Worm (Caenorhabditis elegans) whole organism, midembryonic: Measurements from ENCODE around the gene clec-214.

ENCODE experiments used
- T22C8.4 ChIP-seq: fragments of 200-800 bp; sonication (Bioruptor generic); IDR thresholded peaks from 2 replicates; pipeline ENCODE4 v1.3.6; 2022; ENCODE audit warnings: missing genetic modification characterization, missing compliant biosample characterization
- cog-1 ChIP-seq: sonication (generic microtip); optimal IDR thresholded peaks from 2 replicates; lab custom pipeline; 2016; ENCODE audit warnings: missing genetic modification characterization, missing compliant biosample characterization
- flt-1 ChIP-seq: fragments of 200-800 bp; sonication (Bioruptor generic); IDR thresholded peaks from 2 replicates; pipeline ENCODE4 v1.3.6; 2022; ENCODE audit warnings: missing genetic modification characterization, missing compliant biosample characterization
- med-1 ChIP-seq: sonication (generic microtip); optimal IDR thresholded peaks from 2 replicates; lab custom pipeline; 2017; ENCODE audit warnings: missing genetic modification characterization, mild to moderate bottlenecking, missing compliant biosample characterization, antibody characterized with exemption, missing genetic modification reagents; ENCODE audit not compliant: insufficient read depth
- ref-1 ChIP-seq: fragments of 200-800 bp; sonication (Bioruptor generic); conservative IDR thresholded peaks from 2 replicates; pipeline ENCODE4 v1.3.6; 2022; ENCODE audit warnings: missing genetic modification reagents, missing genetic modification characterization, missing compliant biosample characterization
- ztf-23 ChIP-seq: fragments of 200-800 bp; sonication (Bioruptor generic); IDR thresholded peaks from 2 replicates; pipeline ENCODE4 v1.3.6; 2022; ENCODE audit warnings: missing genetic modification reagents, missing genetic modification characterization, missing compliant biosample characterization

DNA sequence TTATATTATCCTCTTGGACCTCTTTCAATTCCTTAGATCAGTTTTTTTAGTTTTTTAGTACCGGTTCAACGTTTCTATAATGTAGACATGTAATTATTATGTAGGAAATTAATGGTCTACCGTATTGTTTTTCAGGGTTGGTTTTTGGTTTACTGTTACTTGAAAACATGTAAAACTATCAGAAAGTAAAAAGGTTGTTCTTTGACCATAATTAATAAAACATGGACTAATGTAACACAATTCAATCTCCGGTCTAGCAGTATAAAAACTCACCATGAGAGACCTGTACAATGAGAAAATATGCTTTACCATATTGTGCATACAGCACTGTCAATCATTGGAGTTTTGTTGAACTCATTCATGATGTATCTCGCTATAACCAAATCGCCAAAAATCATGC, 25.3 kb downstream of the clec-214 start, which contains the start of gene srd-29:
- TF ChIP-seq cog-1 (tag; lab: Kevin White, UChicago) = no peak
- no peak for TF ChIP-seq flt-1 (GFP tag; lab: Robert Waterston, UW)
- TF ChIP-seq T22C8.4 (GFP tag; lab: Robert Waterston, UW) = no peak
- no peak for TF ChIP-seq ztf-23
- TF ChIP-seq ref-1 = no peak
- no peak for TF ChIP-seq med-1 (GFP tag; lab: Kevin White, UChicago)
